Fruit fly (Drosophila melanogaster) whole organism, larva: ENCODE results near the gene TfIIA-S-2.

Experiments used
- noc ChIP-seq: fragments of 200-800 bp; sonication (Bioruptor generic); optimal IDR thresholded peaks from 3 replicates; lab custom pipeline; 2019; ENCODE audit warnings: missing biosample characterization, mild to moderate bottlenecking, missing genetic modification characterization, moderate library complexity

The TfIIA-S-2 gene

DNA sequence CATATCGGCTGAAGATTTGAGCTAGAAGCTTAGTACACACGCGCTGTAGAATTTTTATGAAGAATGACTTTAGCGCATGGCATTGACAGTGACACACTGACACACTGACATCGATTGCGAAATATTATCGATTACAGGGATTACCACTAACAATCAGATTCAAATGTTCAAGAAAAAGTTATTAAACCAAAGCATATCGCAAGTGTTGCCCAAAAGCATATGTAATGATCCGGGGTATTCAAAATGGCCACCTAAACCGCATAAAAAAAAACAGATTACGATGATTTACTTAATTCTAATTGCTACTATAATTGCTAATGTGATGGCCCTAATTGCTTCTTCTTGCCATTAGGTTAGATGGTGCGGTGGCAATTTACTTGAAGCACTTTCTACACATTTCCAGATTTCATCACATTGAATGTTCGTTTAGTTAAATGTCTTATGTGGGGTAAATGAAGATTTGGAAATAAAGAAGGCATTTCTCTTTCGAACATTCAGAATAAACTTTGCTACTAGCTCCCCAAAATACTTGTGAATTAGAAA, at the start of gene TfIIA-S-2, which contains the start of gene CG14631:
Gene TfIIA-S-2 (minus strand): TSS at position 101 of the 543 bp plus-strand sequence.
Gene CG14631 (plus strand): TSS at position 493 of the 543 bp plus-strand sequence.
- TF ChIP-seq noc, result no peak

DNA sequence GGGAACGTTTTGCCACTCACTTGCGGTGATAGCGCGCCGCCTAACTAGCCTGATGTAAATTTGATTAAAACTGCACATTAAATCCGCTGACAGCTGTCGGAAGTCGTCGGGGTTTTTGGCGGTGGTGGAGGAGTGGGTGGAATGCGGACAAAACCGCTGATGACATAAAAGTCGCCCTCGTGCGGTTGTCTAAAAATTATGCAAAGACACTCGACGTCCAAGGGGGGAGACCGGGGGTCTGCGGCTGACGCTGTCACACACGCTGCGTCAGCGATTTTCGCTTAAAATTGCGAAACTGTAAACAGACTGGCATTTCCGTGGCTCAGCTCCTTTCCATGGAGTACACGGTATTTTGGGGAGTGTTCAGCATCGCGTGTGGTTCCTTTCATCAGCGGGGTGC, 44.9 kb upstream of the TfIIA-S-2 start:
- no peak for TF ChIP-seq noc

DNA sequence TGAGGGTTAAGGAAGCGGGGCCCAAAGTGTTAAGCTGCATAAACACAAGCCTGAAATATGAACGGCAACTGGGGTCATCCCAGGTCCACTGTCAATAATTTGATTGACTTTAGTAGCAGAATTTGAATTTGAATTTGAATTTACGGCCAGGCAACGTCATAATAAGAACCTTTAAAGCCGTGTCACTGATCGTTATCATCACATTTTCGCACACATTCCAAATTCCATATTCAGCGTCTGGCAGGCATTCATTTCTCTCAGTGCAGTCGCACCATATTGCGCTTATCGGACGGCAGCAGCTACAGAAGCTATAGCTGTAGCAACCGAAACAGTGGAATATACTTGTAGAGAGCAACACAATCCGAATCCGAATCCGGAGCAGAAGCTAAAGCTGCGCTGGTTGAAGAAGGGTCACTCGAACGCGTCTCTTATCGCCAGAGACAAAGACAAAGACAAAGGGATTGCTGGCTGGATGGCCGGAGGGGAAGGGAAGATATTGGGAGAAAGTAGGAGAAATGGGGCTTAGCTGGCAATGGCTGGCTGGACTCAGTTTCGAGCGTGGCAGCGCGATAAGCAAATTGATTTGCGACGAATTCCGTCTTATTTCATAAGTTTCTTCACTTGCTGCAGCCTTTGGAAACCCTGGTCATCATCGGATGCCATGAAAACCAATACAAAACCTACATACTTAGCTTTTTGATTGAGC, 41.4 kb upstream of the TfIIA-S-2 start:
- peak; percentile 50 for TF ChIP-seq noc

DNA sequence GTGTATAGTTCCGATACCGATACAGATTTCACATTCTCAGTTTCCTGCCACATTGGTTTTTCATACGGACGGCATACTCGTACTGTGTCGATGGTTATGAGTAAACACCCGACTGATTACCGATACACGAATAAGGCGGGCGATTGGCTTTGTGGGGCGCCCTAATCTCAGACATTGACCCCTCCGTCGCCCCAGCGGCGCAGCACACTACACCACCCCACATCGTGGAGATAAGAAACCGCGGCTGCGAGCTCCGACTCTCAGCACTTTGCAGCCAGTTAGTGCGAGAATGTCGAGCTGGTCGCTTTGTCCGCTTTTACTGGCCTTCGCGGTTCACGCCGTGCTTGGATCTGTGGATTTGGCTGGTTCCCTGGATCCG, 39.8 kb upstream of the TfIIA-S-2 start, which contains the start of gene CG14629:
Gene CG14629 (plus strand): TSS at position 275 of the 379 bp plus-strand sequence.
- no peak for TF ChIP-seq noc

DNA sequence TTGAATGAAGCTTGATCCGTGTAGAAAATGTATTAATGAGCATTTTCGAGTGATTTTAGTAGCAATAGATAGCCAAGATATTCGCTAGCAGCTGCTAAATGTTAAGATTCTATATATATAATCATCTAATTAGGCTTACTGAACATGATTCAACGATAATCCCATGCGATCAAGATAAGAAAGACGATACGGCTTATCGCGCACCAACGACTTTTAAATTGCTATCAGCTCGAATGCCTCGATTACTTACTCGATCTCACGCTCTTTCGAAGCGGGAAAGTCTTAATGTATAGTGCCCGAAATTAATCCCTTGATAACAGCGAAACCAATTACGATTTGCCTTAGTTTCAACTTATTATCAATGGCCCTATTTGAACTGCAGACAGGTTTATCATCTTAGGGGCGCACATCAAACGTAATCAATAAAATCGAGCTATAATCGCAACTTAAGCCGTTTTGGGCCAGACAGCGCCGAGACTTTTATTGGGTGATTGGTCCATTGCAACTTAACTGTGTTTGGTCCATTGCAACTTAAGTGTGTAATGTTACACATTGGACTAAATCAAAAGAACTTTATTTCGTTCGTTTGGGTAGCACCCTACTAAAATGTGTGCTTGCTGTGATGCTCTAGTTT, 39.3 kb upstream of the TfIIA-S-2 start:
- peak; percentile 3 for TF ChIP-seq noc

DNA sequence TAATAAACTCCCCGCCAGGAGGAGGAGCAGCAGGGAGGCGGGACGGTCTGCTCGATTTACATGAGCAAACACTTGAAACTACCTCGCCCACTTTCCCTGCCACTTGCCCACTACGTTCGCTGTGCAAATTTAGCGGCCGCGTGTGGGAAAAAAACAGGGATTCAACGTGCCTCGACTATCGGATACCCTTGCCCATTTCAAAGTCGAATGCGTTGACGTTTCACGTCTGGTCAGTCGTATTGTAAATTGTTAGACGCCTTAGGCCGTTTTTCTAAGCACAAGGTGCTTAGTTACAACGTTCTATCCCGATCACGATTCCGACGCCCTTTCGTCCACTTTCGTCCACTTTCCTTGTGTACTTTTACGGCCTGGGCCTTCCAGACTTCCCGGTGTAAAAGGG, 36.3 kb upstream of the TfIIA-S-2 start:
- TF ChIP-seq noc, result no peak

DNA sequence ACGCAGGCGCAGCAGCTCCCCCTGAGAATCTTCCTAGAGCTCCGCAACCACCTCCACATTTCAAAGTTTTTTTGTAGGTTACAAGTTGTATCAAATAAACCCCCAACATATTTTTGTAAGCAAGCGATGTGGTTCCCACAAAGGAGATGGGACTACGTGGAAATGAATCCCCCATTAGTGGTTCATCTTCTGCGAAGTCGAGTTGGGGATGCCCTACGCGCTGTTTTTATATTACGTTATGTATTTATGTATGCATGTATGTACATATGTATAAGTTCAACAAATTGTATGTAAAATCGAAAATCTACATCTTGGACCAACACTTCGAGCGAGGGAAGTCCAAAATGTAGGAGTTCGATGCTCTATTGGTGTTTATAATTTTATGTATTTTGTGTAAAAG, 34.5 kb upstream of the TfIIA-S-2 start, which contains the start of gene CG42259:
Gene CG42259 (plus strand): TSS at position 301 of the 400 bp plus-strand sequence.
- TF ChIP-seq noc, result no peak

DNA sequence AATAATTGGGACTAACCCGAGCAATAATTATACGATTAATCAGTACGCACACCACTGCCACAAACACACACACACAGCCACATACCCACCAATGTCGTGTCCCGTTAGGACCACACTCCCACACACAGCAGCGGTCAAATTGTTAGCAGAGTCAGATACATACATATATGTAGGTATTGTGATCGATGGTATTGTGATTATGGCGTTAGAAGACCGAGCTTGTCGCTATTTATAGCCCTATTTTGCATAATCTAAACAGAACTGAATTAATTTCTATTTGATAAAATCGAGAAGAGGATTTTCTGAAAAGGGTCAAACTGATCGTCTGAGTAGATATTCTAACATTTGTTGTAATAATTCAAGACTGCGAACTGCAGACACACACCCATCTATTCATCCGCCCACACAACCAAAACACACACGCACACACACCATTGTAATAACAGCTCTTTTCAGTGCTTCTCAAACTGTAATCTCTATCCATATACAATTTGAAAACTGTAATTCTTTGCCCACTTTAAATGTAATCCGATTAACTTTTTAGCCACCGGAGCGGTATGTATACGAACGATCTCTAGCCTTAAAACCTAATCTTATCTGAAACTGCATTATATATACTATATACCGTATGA, 30.1 kb upstream of the TfIIA-S-2 start:
- TF ChIP-seq noc, result peak; percentile 40

DNA sequence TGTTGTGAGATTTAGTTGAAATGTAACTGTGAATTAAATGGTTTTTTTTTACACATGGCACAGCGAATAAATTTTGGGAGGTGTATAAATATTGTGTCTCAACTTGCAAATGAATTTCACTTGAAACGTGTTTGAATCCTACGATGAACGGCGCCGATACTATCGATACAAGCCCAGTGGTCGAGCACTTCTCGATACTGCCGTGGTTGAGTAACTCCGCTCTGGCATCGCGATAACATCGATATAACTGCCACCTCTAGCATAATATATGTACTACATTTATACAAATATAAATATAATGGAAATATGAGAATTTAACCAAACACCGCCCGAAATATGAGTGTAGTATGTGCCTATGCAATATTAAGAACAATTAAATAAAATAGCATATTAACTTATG, 21.6 kb upstream of the TfIIA-S-2 start:
- no peak for TF ChIP-seq noc

DNA sequence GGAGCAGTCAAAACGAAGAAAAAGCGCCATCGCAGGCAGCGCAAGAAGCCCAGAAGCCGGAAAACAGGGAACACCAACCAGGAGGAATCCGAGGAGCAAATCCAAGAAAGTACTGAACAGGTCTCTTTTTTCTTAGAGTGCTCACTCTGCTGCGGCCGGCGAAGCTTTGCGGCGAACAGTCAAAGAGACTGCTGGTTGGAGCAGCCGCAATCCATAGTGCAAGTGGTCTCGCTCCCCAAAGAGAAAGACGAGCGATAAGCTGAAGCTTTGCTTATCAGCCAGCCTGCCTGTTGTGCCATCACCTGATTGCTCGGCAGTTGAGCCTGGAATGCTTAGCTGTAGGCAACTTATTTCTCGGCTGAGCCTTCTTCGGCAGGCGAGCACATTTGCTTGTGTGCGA, 19.8 kb upstream of the TfIIA-S-2 start, which contains the start of gene CG14630:
Gene CG14630 (plus strand): TSS at position 301 of the 400 bp plus-strand sequence.
- TF ChIP-seq noc, result peak; percentile 38

DNA sequence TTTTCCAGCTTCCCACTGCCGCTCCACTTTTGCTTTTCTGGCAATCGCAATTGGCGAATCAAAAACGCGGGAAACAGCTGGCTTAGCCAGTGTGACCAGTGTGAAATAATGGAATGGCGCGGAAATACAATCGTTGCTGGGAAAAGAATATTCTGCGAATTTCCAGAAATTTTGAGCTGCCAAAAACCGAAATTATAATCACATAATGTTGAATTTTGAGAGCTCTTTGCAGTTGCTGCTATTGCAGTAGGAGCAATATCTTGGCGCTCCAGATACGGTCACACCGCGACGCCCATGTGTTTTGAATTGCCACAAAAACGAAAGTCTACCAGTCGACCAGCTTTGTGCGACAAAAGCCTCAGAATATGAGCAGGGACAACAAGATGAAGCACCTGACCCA, 19.0 kb upstream of the TfIIA-S-2 start, which contains the start of the genes Cdc45 and Rpp21:
Gene Cdc45 (minus strand): TSS at position 79 of the 400 bp plus-strand sequence.
Gene Rpp21 (plus strand): TSS at position 281 of the 400 bp plus-strand sequence.
- no peak for TF ChIP-seq noc

DNA sequence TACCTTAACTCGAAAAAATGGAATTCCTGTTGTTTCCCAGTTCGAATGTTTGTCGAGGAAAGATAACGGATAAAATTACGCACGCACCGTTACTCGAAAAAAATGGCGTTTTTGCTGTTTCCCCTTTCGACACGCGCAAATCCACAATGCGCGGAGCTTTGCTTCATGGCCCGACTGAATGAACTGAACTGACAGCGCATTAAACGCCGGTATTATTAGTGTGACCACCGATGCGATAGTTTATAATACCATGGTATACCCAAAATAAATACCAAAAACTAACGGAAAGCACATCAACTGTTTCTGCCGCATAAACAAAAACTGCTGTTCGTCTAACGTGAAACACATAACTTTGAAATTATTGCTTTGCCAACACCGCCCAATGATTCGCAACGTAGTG, 15.1 kb upstream of the TfIIA-S-2 start, which contains the start of the genes CG32814, CG11638 and CG3021:
Gene CG32814 (minus strand): TSS at position 190 of the 400 bp plus-strand sequence.
Gene CG11638 (minus strand): TSS at position 193 of the 400 bp plus-strand sequence.
Gene CG3021 (plus strand): TSS at position 281 of the 400 bp plus-strand sequence.
- TF ChIP-seq noc, result no peak

DNA sequence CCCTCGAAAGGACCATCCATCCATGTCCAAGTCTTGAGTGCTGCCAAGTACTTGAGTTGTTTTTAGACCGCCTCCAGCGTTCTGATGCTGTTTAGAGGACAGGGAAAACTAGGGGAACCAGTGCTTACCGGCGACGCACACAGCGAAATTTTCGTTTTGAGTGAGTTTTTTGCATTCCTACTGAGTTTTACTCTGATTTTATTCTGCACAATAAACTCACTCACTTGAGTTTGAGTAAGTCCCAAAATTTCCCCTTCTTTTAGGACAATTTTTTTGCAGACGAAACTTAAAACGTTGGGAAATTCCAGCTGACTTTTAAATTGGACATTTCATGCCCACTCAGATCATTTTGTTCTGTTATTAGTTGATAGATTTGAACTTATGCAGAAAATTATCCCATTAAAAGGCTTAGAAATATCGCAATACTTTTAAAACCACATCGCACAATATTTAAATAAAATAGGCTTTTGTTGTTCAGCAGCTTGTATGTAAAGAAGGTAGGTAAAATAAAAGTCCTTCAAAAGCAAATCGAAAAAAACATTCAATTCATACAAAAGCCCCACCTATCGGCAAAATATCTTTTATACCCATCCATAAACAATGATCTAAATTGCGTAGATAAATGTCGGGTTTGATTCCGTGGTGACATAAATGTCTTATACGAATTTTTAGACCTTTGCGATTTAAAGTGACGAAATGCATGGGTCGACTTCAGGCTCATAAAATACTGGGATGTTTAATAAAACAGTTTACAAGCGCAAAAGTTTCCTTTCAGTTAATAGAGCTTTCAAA, 1.8 kb downstream of the TfIIA-S-2 start:
- TF ChIP-seq noc, result no peak

DNA sequence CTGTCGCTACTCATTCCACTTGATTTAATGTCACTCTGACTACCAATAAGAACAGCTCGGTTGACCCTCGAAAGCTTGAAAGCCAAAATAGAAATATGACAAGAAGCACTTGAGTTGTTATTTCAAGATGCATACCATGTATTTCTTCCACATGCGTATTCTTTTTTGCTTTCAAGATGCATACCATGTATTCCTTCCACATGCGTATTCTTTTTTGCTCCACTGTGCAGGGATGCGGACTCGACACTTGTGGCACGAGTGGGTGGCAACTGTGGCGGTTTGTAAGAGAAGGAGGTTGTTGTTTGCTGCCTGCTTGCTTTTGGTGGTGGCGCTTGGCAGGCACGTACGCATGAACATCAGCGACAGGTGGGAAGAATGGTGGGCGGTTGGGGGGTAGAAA, 5.3 kb downstream of the TfIIA-S-2 start:
- TF ChIP-seq noc, result no peak

DNA sequence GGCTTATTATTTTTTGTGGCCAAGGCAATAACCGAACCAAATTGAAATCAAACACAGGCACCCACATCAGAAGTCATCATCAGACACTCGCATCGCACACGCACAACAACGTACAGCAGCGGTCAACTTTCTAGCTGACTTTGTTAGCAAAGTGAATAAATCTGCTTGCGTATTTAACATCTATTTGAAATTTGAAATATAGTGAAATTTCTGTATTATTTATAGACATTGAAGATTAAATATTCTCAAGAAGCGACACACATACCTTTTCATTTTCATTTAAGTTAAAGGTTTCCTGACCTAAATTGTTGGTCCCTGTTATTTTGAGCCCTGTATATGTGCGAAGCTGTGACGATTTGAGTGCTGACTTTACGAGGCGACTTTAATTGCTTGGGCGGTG, 12.6 kb downstream of the TfIIA-S-2 start:
- no peak for TF ChIP-seq noc

DNA sequence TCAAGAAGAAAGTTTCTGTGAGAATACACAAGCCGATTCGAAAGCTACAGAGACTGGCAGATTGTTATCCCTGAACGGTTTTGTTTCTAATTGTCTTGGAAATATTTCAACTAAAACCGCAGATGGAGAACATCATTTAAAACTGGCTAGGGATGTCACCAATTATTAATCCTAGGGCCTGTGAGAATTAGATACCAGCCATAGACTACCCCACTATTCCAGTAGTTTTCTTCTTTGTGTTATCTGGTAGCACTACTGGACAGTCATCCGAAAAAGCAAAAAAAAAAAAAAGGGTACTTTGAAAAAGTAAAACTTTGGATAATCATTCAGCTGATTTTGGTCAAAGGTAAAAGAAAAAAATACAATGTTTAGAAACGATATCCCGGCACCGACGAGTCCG, 21.2 kb downstream of the TfIIA-S-2 start, which contains the start of gene CG18823:
Gene CG18823 (plus strand): TSS at position 301 of the 400 bp plus-strand sequence.
- TF ChIP-seq noc, result no peak
